Worm (Caenorhabditis elegans) whole organism, L4/young adult: Measurements from ENCODE around the gene C09H10.5.

Experiments
- W03F9.2 ChIP-seq: fragments of 150-350 bp; optimal IDR thresholded peaks from 2 replicates; lab custom pipeline; 2014; ENCODE audit warnings: missing biosample characterization, missing genetic modification characterization
- dao-5 ChIP-seq: sonication (generic microtip); optimal IDR thresholded peaks from 2 replicates; lab custom pipeline; 2016; ENCODE audit warnings: missing genotype, missing genetic modification characterization, moderate library complexity, missing compliant biosample characterization
- him-1 ChIP-seq: sonication (generic microtip); optimal IDR thresholded peaks from 2 replicates; lab custom pipeline; 2016; ENCODE audit warnings: missing genotype, missing genetic modification reagents, missing genetic modification characterization, missing compliant biosample characterization

DNA sequence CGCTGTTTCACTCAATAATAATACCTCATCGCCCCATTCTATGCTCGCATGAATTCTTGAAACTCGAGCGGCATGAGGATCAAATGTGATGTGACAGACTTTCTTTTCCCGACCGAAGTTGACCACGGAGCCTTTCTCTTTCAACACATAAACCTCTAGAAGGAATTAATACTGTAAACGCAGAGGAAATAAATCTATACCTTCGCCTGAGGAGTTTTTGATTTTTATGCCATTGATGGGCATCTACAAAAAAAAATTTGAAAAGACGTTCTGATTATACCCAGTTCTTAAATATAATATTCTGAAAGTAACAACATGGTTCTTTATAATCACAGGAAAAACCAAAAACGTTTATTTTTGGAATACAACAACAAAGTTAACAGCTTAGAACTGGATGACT, 7.3 kb downstream of the C09H10.5 start, which contains the start of gene nbs-1:
- no peak for TF ChIP-seq him-1 (tag; lab: Kevin White, UChicago)
- no peak for TF ChIP-seq W03F9.2
- no peak for TF ChIP-seq dao-5 (tag; lab: Kevin White, UChicago)
